Worm (Caenorhabditis elegans) whole organism, mixed stage, embryonic: ENCODE data around the gene M88.4.

Experiments
- bed-3 ChIP-seq: fragments of 200-800 bp; sonication (Bioruptor generic); optimal IDR thresholded peaks from 3 replicates; lab custom pipeline; 2018; ENCODE audit warnings: mild to moderate bottlenecking, missing genetic modification characterization, moderate library complexity, missing compliant biosample characterization
- blmp-1 ChIP-seq: fragments of 150-350 bp; optimal IDR thresholded peaks from 2 replicates; lab custom pipeline; 2014; ENCODE audit warnings: missing biosample characterization, missing genetic modification characterization
- ceh-43 ChIP-seq: fragments of 200-800 bp; sonication (Bioruptor generic); optimal IDR thresholded peaks from 2 replicates; lab custom pipeline; 2018; ENCODE audit warnings: mild to moderate bottlenecking, missing genetic modification characterization, moderate library complexity, missing compliant biosample characterization
- ceh-83 ChIP-seq: fragments of 200-800 bp; sonication (Bioruptor generic); optimal IDR thresholded peaks from 2 replicates; lab custom pipeline; 2018; ENCODE audit warnings: mild to moderate bottlenecking, missing genetic modification characterization, missing compliant biosample characterization
- drap-1 ChIP-seq: fragments of 200-800 bp; sonication (Bioruptor generic); optimal IDR thresholded peaks from 3 replicates; lab custom pipeline; 2018; ENCODE audit warnings: mild to moderate bottlenecking, missing genetic modification characterization, missing compliant biosample characterization
- elt-1 ChIP-seq: sonication (generic microtip); optimal IDR thresholded peaks from 2 replicates; lab custom pipeline; 2017; ENCODE audit warnings: missing genetic modification characterization, mild to moderate bottlenecking, missing compliant biosample characterization, antibody characterized with exemption, moderate library complexity, borderline replicate concordance; ENCODE audit not compliant: insufficient read depth
- elt-3 ChIP-seq: fragments of 150-350 bp; optimal IDR thresholded peaks from 2 replicates; lab custom pipeline; 2014; ENCODE audit warnings: missing biosample characterization, missing genetic modification characterization
- flh-1 ChIP-seq: fragments of 200-800 bp; sonication (Bioruptor generic); optimal IDR thresholded peaks from 2 replicates; lab custom pipeline; 2018; ENCODE audit warnings: mild to moderate bottlenecking, missing genetic modification characterization, moderate library complexity, missing compliant biosample characterization
- hlh-1 ChIP-seq: fragments of 150-350 bp; optimal IDR thresholded peaks from 2 replicates; lab custom pipeline; 2014; ENCODE audit warnings: missing biosample characterization, missing genetic modification reagents, missing genetic modification characterization
- lin-32 ChIP-seq: fragments of 200-800 bp; sonication (Bioruptor generic); optimal IDR thresholded peaks from 2 replicates; lab custom pipeline; 2018; ENCODE audit warnings: mild to moderate bottlenecking, missing genetic modification characterization, missing compliant biosample characterization
- mab-5 ChIP-seq: fragments of 150-350 bp; optimal IDR thresholded peaks from 2 replicates; lab custom pipeline; 2014; ENCODE audit warnings: missing biosample characterization, missing genetic modification characterization
- nhr-12 ChIP-seq: fragments of 150-350 bp; optimal IDR thresholded peaks from 2 replicates; lab custom pipeline; 2014; ENCODE audit warnings: missing biosample characterization, missing genetic modification characterization
- nhr-2 ChIP-seq: fragments of 150-350 bp; optimal IDR thresholded peaks from 2 replicates; lab custom pipeline; 2014; ENCODE audit warnings: missing biosample characterization, missing genetic modification characterization
- nhr-237 ChIP-seq: fragments of 150-350 bp; optimal IDR thresholded peaks from 2 replicates; lab custom pipeline; 2014; ENCODE audit warnings: missing biosample characterization, missing genetic modification characterization
- nhr-28 ChIP-seq: fragments of 150-350 bp; optimal IDR thresholded peaks from 2 replicates; lab custom pipeline; 2014; ENCODE audit warnings: missing biosample characterization, missing genetic modification characterization
- nhr-76 ChIP-seq: sonication (generic microtip); optimal IDR thresholded peaks from 2 replicates; lab custom pipeline; 2017; ENCODE audit warnings: missing biosample characterization, missing genetic modification characterization
- pha-4 ChIP-seq: fragments of 150-350 bp; optimal IDR thresholded peaks from 2 replicates; lab custom pipeline; 2018; ENCODE audit warnings: missing biosample characterization, missing genetic modification reagents, missing genetic modification characterization
- snpc-4 ChIP-seq: fragments of 150-350 bp; optimal IDR thresholded peaks from 2 replicates; lab custom pipeline; 2014; ENCODE audit warnings: missing biosample characterization, missing genetic modification characterization
- tbx-8 ChIP-seq: fragments of 200-800 bp; sonication (Bioruptor generic); optimal IDR thresholded peaks from 2 replicates; lab custom pipeline; 2018; ENCODE audit warnings: mild to moderate bottlenecking, missing genetic modification characterization, moderate library complexity, missing compliant biosample characterization
- unc-39 ChIP-seq: fragments of 150-350 bp; optimal IDR thresholded peaks from 2 replicates; lab custom pipeline; 2014; ENCODE audit warnings: missing biosample characterization, missing genetic modification characterization
- unc-62 ChIP-seq: fragments of 150-350 bp; optimal IDR thresholded peaks from 2 replicates; lab custom pipeline; 2014; ENCODE audit warnings: missing biosample characterization, missing genetic modification reagents, missing genetic modification characterization
- zip-8 ChIP-seq: fragments of 150-350 bp; optimal IDR thresholded peaks from 2 replicates; lab custom pipeline; 2014; ENCODE audit warnings: missing biosample characterization, missing genetic modification characterization
- ztf-11 ChIP-seq: fragments of 150-350 bp; optimal IDR thresholded peaks from 2 replicates; lab custom pipeline; 2014; ENCODE audit warnings: missing biosample characterization, missing genetic modification characterization

M88.4 gene

ce11 chrIII:4594324-4594723 lies 45.5 kb downstream of the M88.4 start, which contains the start of gene apc-11:
apc-11 (minus strand) TSS chrIII:4594424.
- no peak for TF ChIP-seq blmp-1 (tag; lab: Kevin White, UChicago)
- no peak for TF ChIP-seq flh-1 (GFP tag; lab: Kevin White, UChicago)
- no peak for TF ChIP-seq ceh-43 (GFP tag; lab: Kevin White, UChicago)
- no peak for TF ChIP-seq bed-3 (GFP tag; lab: Kevin White, UChicago)
- TF ChIP-seq tbx-8 (GFP tag; lab: Kevin White, UChicago) = no peak
- no peak for TF ChIP-seq mab-5 (tag; lab: Kevin White, UChicago)
- TF ChIP-seq unc-62 (GFP tag; lab: Kevin White, UChicago) = no peak
- TF ChIP-seq pha-4 (tag; lab: Kevin White, UChicago) = no peak
- no peak for TF ChIP-seq nhr-28 (tag; lab: Kevin White, UChicago)
- no peak for TF ChIP-seq unc-39
- no peak for TF ChIP-seq nhr-76 (tag; lab: Kevin White, UChicago)
- no peak for TF ChIP-seq ztf-11 (tag; lab: Kevin White, UChicago)
- TF ChIP-seq ceh-83 (GFP tag; lab: Kevin White, UChicago) = no peak
- TF ChIP-seq zip-8 (tag; lab: Kevin White, UChicago) = no peak
- no peak for TF ChIP-seq elt-3 (tag; lab: Kevin White, UChicago)
- no peak for TF ChIP-seq nhr-237 (tag; lab: Kevin White, UChicago)

ce11 chrIII:4594762-4595523 lies 46.1 kb downstream of the M88.4 start:
- TF ChIP-seq blmp-1 (tag; lab: Kevin White, UChicago) (no peak), zip-8 (tag; lab: Kevin White, UChicago) (no peak), nhr-237 (tag; lab: Kevin White, UChicago) (no peak), ztf-11 (tag; lab: Kevin White, UChicago) (no peak), flh-1 (GFP tag; lab: Kevin White, UChicago) (no peak), unc-62 (GFP tag; lab: Kevin White, UChicago) (no peak)

DNA sequence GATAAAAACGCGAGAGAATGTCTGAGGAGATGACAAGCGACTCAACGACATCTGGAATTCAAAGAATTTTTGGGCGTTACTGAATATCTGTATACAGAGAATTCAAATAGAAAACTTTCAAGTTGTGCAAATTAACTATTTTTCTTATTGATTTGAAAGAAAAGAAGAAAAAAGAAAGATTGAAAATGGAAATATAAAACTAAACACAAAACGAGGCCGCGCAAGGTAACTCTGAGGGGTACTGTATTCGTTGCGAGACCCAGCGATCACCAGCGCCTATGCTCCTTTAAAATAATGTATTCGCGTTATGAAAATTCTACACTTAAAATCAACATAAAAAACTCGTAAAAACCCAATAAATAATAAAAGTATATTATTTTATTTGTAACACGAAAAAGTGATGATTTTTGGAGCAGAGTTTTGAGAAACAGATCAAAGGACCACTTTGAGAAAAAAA lies 47.0 kb downstream of the M88.4 start, which contains the start of gene asb-1:
Gene asb-1 (minus strand): TSS at position 51 of the 457 bp plus-strand sequence.
- no peak for TF ChIP-seq bed-3 (GFP tag; lab: Kevin White, UChicago)
- TF ChIP-seq ztf-11 (tag; lab: Kevin White, UChicago) = no peak
- no peak for TF ChIP-seq nhr-76 (tag; lab: Kevin White, UChicago)
- no peak for TF ChIP-seq hlh-1 (tag; lab: Kevin White, UChicago)
- no peak for TF ChIP-seq snpc-4 (tag; lab: Kevin White, UChicago)
- TF ChIP-seq flh-1 (GFP tag; lab: Kevin White, UChicago) = no peak
- no peak for TF ChIP-seq nhr-2
- TF ChIP-seq unc-39 = no peak
- TF ChIP-seq drap-1 = no peak
- no peak for TF ChIP-seq ceh-83 (GFP tag; lab: Kevin White, UChicago)
- TF ChIP-seq, all 35 proteins: peak for 0

DNA sequence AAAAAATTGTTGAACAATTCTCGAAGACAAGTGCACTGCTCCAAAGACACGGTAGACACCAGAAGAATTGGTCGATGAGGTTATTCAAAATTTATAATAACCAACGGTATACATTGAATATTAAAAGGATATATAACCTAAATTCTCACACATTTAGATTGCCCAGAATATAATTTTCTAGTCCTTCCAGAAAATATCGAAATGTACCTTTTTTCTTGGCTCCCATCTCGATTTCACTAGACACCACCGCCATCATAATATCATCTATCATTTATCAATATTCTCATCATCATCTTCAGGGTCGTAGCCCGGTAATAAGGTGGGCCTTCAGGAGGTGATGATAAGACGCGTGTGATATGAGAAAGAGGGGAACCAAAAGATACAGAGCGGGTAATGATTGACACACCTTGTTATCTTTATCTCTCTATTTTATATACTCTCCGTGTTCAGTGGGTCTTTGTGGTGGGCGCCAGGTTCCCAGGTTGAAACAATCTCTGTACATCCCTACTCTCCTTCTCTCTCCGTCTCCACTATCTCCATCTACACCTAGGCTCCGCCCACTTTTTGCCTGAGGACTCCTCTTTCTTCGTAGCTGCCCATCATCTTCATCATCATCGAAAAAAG lies 51.4 kb downstream of the M88.4 start, which contains the start of gene mab-21:
Gene mab-21 (plus strand): TSS at position 615 of the 624 bp plus-strand sequence.
- TF ChIP-seq tbx-8 (GFP tag; lab: Kevin White, UChicago) (no peak), nhr-12 (tag; lab: Kevin White, UChicago) (no peak), lin-32 (GFP tag; lab: Kevin White, UChicago) (no peak), unc-62 (GFP tag; lab: Kevin White, UChicago) (peak; percentile 63), elt-3 (tag; lab: Kevin White, UChicago) (peak; percentile 47), elt-1 (tag; lab: Kevin White, UChicago) (peak; percentile 29)
